Worm (Caenorhabditis elegans): ENCODE results near the gene F22E5.12.

DNA sequence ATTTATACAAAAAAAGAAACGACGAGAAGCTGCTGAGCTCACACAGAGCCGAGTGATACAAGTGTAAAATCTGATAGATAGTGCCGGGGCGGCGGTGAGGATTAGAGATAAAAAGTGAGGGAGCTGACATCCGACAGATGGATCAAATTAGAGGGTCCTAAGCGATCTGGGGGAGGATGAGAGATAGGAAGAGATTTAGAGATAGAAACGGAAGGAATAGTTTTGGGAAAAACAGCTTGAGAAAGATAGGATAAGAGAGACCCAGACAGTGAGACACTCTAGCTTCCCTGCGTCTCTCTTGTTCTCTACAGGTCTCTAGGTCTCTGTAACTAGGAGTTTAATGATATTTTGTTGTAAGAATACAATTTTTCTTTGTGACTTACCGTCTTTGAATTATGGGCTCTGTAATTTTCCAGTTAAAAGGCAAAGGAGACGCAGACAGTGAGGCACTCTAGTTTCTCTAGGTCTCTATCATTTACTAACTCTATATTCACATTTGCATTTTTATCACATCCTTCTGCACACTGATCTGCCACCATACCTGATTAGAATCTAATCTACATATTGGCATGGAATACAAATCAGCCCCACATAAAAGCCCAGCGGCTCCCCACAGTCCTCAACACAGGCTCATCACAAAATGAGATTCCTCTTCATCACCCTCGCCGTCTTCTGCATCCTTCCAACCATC lies 40.5 kb upstream of the F22E5.12 start, which contains the start of the genes sup-9 and nspf-1:
- TF ChIP-seq ceh-83 (GFP tag; optimal IDR thresholded peaks at IDR 0.05), result no peak
- no peak for TF ChIP-seq lin-13 (tag; optimal IDR thresholded peaks at IDR 0.05)
- no peak for TF ChIP-seq mab-5 (tag; optimal IDR thresholded peaks at IDR 0.05)
- peak; percentile 65 for TF ChIP-seq unc-62 (GFP tag; optimal IDR thresholded peaks at IDR 0.05)
- TF ChIP-seq nhr-237 (tag; optimal IDR thresholded peaks at IDR 0.05), result no peak
- no peak for TF ChIP-seq snpc-4 (tag; optimal IDR thresholded peaks at IDR 0.05)
- TF ChIP-seq unc-39 (tag; optimal IDR thresholded peaks at IDR 0.05), result no peak

Data from whole organism, mixed stage, embryonic.